Worm (Caenorhabditis elegans) whole organism, L4/young adult: ENCODE data around the gene col-77.

Experiments
- W03F9.2 ChIP-seq: fragments of 150-350 bp; optimal IDR thresholded peaks from 2 replicates; lab custom pipeline; 2014; ENCODE audit warnings: missing biosample characterization, missing genetic modification characterization
- dao-5 ChIP-seq: sonication (generic microtip); optimal IDR thresholded peaks from 2 replicates; lab custom pipeline; 2016; ENCODE audit warnings: missing genotype, missing genetic modification characterization, moderate library complexity, missing compliant biosample characterization
- him-1 ChIP-seq: sonication (generic microtip); optimal IDR thresholded peaks from 2 replicates; lab custom pipeline; 2016; ENCODE audit warnings: missing genotype, missing genetic modification reagents, missing genetic modification characterization, missing compliant biosample characterization

DNA sequence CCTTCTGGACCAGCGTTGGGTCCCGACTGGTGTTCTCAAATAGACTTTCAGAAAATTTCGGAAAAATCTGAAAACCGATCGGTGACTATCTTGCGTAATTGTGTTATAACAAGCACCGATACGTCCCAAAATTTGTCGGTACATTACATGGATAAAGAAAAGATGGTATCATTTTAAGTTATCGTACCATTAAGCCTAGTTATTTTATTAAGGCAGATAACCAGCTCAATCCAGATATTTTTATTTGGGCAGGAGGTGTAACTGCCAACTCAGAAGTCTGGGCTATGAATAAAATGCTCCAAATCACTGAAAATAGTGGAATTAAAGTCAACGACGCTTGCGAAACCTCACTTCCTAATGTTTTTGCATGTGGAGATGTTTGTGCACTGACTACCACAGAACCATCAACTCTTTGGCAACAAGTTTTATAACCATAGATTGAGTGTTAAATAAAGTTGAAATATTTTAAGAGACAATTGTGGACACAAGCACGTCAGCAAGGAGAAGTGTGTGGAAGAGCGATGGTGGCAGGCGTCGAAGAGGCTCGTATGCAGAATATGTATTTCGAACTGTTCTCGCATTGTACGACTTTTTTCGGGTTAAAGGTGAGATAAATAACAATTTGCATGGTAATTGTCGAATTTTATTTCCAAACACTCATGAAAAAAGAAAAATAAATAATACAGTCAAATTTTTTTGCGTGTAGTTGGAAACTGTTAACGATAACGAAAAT lies 32.8 kb downstream of the col-77 start:
- TF ChIP-seq W03F9.2 (tag; lab: Kevin White, UChicago) (no peak), him-1 (tag; lab: Kevin White, UChicago) (no peak), dao-5 (tag; lab: Kevin White, UChicago) (no peak)
